Worm (Caenorhabditis elegans) whole organism, L1 larva: ENCODE measurements around the gene clec-178.

ENCODE experiments used
- C04F5.9 ChIP-seq: sonication (generic microtip); optimal IDR thresholded peaks from 2 replicates; lab custom pipeline; 2016; ENCODE audit warnings: missing genetic modification characterization, missing compliant biosample characterization
- alr-1 ChIP-seq: fragments of 200-800 bp; sonication (Bioruptor generic); optimal IDR thresholded peaks from 2 replicates; lab custom pipeline; 2018; ENCODE audit warnings: borderline replicate concordance, mild to moderate bottlenecking, missing genetic modification characterization, missing compliant biosample characterization
- ceh-8 ChIP-seq: fragments of 200-800 bp; sonication (Bioruptor generic); optimal IDR thresholded peaks from 2 replicates; lab custom pipeline; 2018; ENCODE audit warnings: mild to moderate bottlenecking, missing genetic modification characterization, moderate library complexity, missing compliant biosample characterization
- ceh-82 ChIP-seq, 3 experiments: fragments of 150-350 bp in 1 of 3; sonication (generic microtip) in 2 of 3; optimal IDR thresholded peaks; 2 replicates each; lab custom pipeline; 2014 to 2017; ENCODE audit warnings: missing biosample characterization in 3 of 3, missing genetic modification characterization in 3 of 3
- ceh-88 ChIP-seq: fragments of 200-800 bp; sonication (Bioruptor generic); IDR thresholded peaks from 2 replicates; pipeline ENCODE4 v1.3.6; 2022; ENCODE audit warnings: missing genetic modification characterization, missing compliant biosample characterization
- efl-1 ChIP-seq, 4 experiments: fragments of 150-350 bp; optimal IDR thresholded peaks in 3 of 4; peaks in 1 of 4; 1 replicate in 1 of 4; 2 replicates in 3 of 4; lab custom pipeline; 2014; ENCODE audit warnings: missing biosample characterization in 2 of 4, missing genetic modification characterization in 2 of 4, missing genetic modification reagents in 2 of 4
- egl-13 ChIP-seq: sonication (generic microtip); optimal IDR thresholded peaks from 2 replicates; lab custom pipeline; 2016; ENCODE audit warnings: missing genotype, missing genetic modification reagents, missing genetic modification characterization, missing compliant biosample characterization
- elt-3 ChIP-seq, 6 experiments: fragments of 150-350 bp in 1 of 6; sonication (generic microtip); optimal IDR thresholded peaks; 2 replicates each; lab custom pipeline; 2017 to 2018; ENCODE audit warnings: missing biosample characterization in 6 of 6, missing genetic modification characterization in 6 of 6, inconsistent platforms in 1 of 6
- ets-5 ChIP-seq: fragments of 200-800 bp; sonication (Bioruptor generic); IDR thresholded peaks from 2 replicates; pipeline ENCODE4 v1.3.6; 2022; ENCODE audit warnings: missing genetic modification characterization, missing compliant biosample characterization
- fkh-10 ChIP-seq: sonication (generic microtip); optimal IDR thresholded peaks from 2 replicates; lab custom pipeline; 2017; ENCODE audit warnings: missing biosample characterization, missing genetic modification reagents, missing genetic modification characterization
- hlh-4 ChIP-seq: sonication (generic microtip); optimal IDR thresholded peaks from 2 replicates; lab custom pipeline; 2016; ENCODE audit warnings: mild to moderate bottlenecking, missing genetic modification characterization, missing compliant biosample characterization
- hpl-2 ChIP-seq: fragments of 150-350 bp; optimal IDR thresholded peaks from 2 replicates; lab custom pipeline; 2014; ENCODE audit warnings: missing biosample characterization, missing genetic modification reagents, missing genetic modification characterization
- irx-1 ChIP-seq: sonication (generic microtip); optimal IDR thresholded peaks from 2 replicates; lab custom pipeline; 2016; ENCODE audit warnings: missing genetic modification characterization, missing compliant biosample characterization
- lin-35 ChIP-seq, 2 experiments: fragments of 150-350 bp; optimal IDR thresholded peaks; 2 replicates each; lab custom pipeline; 2014; ENCODE audit warnings: missing biosample characterization in 2 of 2, missing genetic modification characterization in 2 of 2, missing genetic modification reagents in 2 of 2
- mab-9 ChIP-seq: fragments of 200-800 bp; sonication (Bioruptor generic); IDR thresholded peaks from 2 replicates; pipeline ENCODE4 v1.3.6; 2022; ENCODE audit warnings: missing genetic modification reagents, missing genetic modification characterization, missing compliant biosample characterization
- mef-2 ChIP-seq: fragments of 150-350 bp; optimal IDR thresholded peaks from 2 replicates; lab custom pipeline; 2014; ENCODE audit warnings: missing biosample characterization, missing genetic modification characterization
- nhr-19 ChIP-seq: fragments of 200-800 bp; sonication (Bioruptor generic); conservative IDR thresholded peaks from 2 replicates; pipeline ENCODE4 v1.3.6; 2022; ENCODE audit warnings: missing genetic modification characterization, missing compliant biosample characterization
- nhr-28 ChIP-seq: fragments of 150-350 bp; optimal IDR thresholded peaks from 2 replicates; lab custom pipeline; 2014; ENCODE audit warnings: missing biosample characterization, missing genetic modification characterization
- nhr-84 ChIP-seq: sonication (generic microtip); optimal IDR thresholded peaks from 2 replicates; lab custom pipeline; 2017; ENCODE audit warnings: missing biosample characterization, missing genetic modification characterization
- nhr-85 ChIP-seq: sonication (generic microtip); peaks from one replicate; lab custom pipeline; 2016; ENCODE audit warnings: missing genetic modification characterization, inconsistent platforms, missing compliant biosample characterization
- pag-3 ChIP-seq: sonication (generic microtip); optimal IDR thresholded peaks from 2 replicates; lab custom pipeline; 2017; ENCODE audit warnings: missing genetic modification characterization, mild to moderate bottlenecking, missing compliant biosample characterization, antibody characterized with exemption, borderline replicate concordance; ENCODE audit not compliant: insufficient read depth
- rnt-1 ChIP-seq: sonication (generic microtip); optimal IDR thresholded peaks from 2 replicates; lab custom pipeline; 2016; ENCODE audit warnings: mild to moderate bottlenecking, missing genetic modification characterization, moderate library complexity, missing compliant biosample characterization
- skn-1 ChIP-seq: fragments of 150-350 bp; optimal IDR thresholded peaks from 2 replicates; lab custom pipeline; 2014; ENCODE audit warnings: missing biosample characterization, missing genetic modification characterization
- snu-23 ChIP-seq: sonication (generic microtip); optimal IDR thresholded peaks from 2 replicates; lab custom pipeline; 2016; ENCODE audit warnings: missing genetic modification characterization, missing compliant biosample characterization
- sox-4 ChIP-seq: sonication (generic microtip); optimal IDR thresholded peaks from 2 replicates; lab custom pipeline; 2016; ENCODE audit warnings: missing genetic modification characterization, missing compliant biosample characterization
- tbx-2 ChIP-seq: sonication (generic microtip); optimal IDR thresholded peaks from 2 replicates; lab custom pipeline; 2016; ENCODE audit warnings: missing genetic modification characterization, missing compliant biosample characterization
- tlp-1 ChIP-seq: fragments of 150-350 bp; optimal IDR thresholded peaks from 2 replicates; lab custom pipeline; 2014; ENCODE audit warnings: missing biosample characterization, missing genetic modification characterization
- unc-130 ChIP-seq: fragments of 150-350 bp; optimal IDR thresholded peaks from 2 replicates; lab custom pipeline; 2017; ENCODE audit warnings: missing biosample characterization, missing genetic modification characterization, inconsistent platforms
- unc-62 ChIP-seq: fragments of 150-350 bp; optimal IDR thresholded peaks from 2 replicates; lab custom pipeline; 2014; ENCODE audit warnings: missing biosample characterization, missing genetic modification reagents, missing genetic modification characterization
- unc-86 ChIP-seq: sonication (generic microtip); optimal IDR thresholded peaks from 2 replicates; lab custom pipeline; 2016; ENCODE audit warnings: missing genetic modification characterization, missing compliant biosample characterization
- unc-98 ChIP-seq: fragments of 200-800 bp; sonication (Bioruptor generic); IDR thresholded peaks from 2 replicates; pipeline ENCODE4 v1.3.6; 2022; ENCODE audit warnings: missing genetic modification characterization, missing compliant biosample characterization
- vab-15 ChIP-seq: sonication (generic microtip); optimal IDR thresholded peaks from 2 replicates; lab custom pipeline; 2017; ENCODE audit warnings: missing genotype, mild to moderate bottlenecking, missing genetic modification characterization, missing compliant biosample characterization
- zip-4 ChIP-seq: fragments of 200-800 bp; sonication (Bioruptor generic); optimal IDR thresholded peaks from 2 replicates; lab custom pipeline; 2018; ENCODE audit warnings: mild to moderate bottlenecking, missing genetic modification characterization, moderate library complexity, missing compliant biosample characterization

Gene clec-178

DNA sequence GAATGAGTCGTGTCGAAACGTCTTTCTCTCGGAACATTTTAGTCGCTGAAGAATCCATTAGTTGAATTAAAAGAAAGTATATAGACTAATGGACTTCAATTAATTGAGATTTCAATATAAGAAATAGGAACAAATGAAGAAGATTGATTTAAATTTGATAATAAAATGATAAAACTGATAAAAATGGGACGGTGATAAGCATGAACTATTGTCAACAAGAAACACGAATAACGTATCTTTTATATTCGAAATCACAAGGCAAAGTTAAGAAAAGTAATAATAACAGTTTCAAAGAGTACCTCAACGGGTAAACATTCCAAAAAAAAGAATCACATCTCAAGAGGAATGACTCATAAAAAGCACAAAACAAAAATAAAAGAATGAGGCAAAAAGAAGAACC lies 15.7 kb downstream of the clec-178 start, which contains the start of gene T19E7.6:
Gene T19E7.6 (minus strand): TSS at position 45 of the 400 bp plus-strand sequence.
- TF ChIP-seq egl-13 (tag; lab: Kevin White, UChicago) (no peak), hlh-4 (tag; lab: Kevin White, UChicago) (no peak), hpl-2 (GFP tag; lab: Kevin White, UChicago) (no peak), elt-3 (tag; optimal IDR thresholded peaks at IDR 0.05; lab: Kevin White, UChicago) (peak in 1 of 6 experiments; percentile 45), nhr-19 (no peak), pag-3 (tag; lab: Kevin White, UChicago) (no peak), tbx-2 (tag; lab: Kevin White, UChicago) (no peak)

- TF ChIP-seq nhr-85 (tag; lab: Kevin White, UChicago) (peak; percentile 57), tlp-1 (tag; lab: Kevin White, UChicago) (no peak)
Measured at ce11 chrIV:5671325-5671724, 17.6 kb downstream of the clec-178 start.

DNA sequence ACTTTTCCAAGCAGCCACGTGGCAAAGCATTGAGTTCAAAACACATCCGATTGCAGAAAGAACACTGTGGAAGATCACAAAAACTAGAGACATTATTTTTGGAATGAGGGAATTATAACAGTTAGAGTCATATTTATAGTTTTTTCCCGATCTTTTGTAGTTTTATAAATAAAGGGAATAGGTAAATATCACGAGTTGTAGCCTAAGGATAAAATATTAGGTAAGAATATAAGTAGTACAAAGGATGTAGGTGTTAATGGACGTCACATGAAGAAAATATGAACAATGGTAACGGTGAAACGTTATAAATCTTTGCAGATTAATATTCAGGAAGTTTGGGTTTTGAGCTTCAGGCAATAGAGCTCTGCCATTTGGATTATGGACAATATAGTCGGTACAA lies 20.7 kb downstream of the clec-178 start, which contains the start of gene srd-5:
Gene srd-5 (minus strand): TSS at position 101 of the 400 bp plus-strand sequence.
- TF ChIP-seq unc-86 (tag; lab: Kevin White, UChicago) (no peak), sox-4 (tag; lab: Kevin White, UChicago) (no peak), C04F5.9 (tag; lab: Kevin White, UChicago) (no peak), lin-35 (GFP tag; optimal IDR thresholded peaks at IDR 0.05; lab: Kevin White, UChicago) (no peak), ceh-8 (GFP tag; lab: Kevin White, UChicago) (no peak), ceh-82 (tag; optimal IDR thresholded peaks at IDR 0.05; lab: Kevin White, UChicago) (no peak), efl-1 (optimal IDR thresholded peaks at IDR 0.05; lab: Kevin White, UChicago) (no peak), efl-1 (GFP tag; optimal IDR thresholded peaks at IDR 0.05 in 1 of 2; lab: Kevin White, UChicago) (no peak), irx-1 (tag; lab: Kevin White, UChicago) (no peak), skn-1 (tag; lab: Kevin White, UChicago) (no peak), mab-9 (no peak), rnt-1 (tag; lab: Kevin White, UChicago) (no peak), unc-98 (no peak), vab-15 (no peak), unc-130 (tag; lab: Kevin White, UChicago) (no peak), alr-1 (tag; lab: Kevin White, UChicago) (no peak), egl-13 (tag; lab: Kevin White, UChicago) (no peak), ceh-88 (GFP tag; lab: Robert Waterston, UW) (no peak), mef-2 (tag; lab: Kevin White, UChicago) (no peak), snu-23 (GFP tag; lab: Kevin White, UChicago) (no peak), zip-4 (GFP tag; lab: Kevin White, UChicago) (no peak)

DNA sequence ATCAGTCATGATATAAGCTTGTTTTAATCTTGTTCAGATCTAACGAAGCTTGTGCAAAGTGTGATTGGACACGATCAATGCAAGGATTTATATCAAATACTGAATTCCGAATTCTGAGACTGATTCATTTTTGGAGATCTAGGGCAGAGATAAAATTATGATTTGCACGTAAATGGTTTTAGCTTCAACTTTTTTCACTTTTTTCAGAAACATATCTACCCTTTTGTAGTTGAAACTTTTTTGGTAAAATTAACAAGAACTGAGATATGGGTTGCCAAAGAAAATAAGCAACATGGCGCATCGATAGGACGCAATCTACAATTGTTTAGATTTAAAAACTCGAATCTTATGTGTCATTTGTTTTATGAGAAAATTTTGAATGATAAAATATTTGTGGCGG lies 24.3 kb downstream of the clec-178 start, which contains the start of gene C55C3.4:
Gene C55C3.4 (minus strand): TSS at position 101 of the 400 bp plus-strand sequence.
- no peak for TF ChIP-seq irx-1 (tag; lab: Kevin White, UChicago)
- no peak for TF ChIP-seq nhr-28 (tag; lab: Kevin White, UChicago)
- no peak for TF ChIP-seq fkh-10 (GFP tag; lab: Kevin White, UChicago)
- TF ChIP-seq mab-9, result no peak
- no peak for TF ChIP-seq nhr-84 (tag; lab: Kevin White, UChicago)
- TF ChIP-seq ets-5 (GFP tag; lab: Robert Waterston, UW), result no peak
- no peak for TF ChIP-seq ceh-88 (GFP tag; lab: Robert Waterston, UW)
- no peak for TF ChIP-seq unc-62 (GFP tag; lab: Kevin White, UChicago)
